Worm (Caenorhabditis elegans) whole organism, young adult: ENCODE results near the gene clec-148.

Experiments
- F39B2.1 ChIP-seq: fragments of 200-800 bp; sonication (Bioruptor generic); IDR thresholded peaks from 2 replicates; pipeline ENCODE4 v1.3.6; 2022; ENCODE audit warnings: missing genetic modification reagents, missing genetic modification characterization, missing compliant biosample characterization
- F55B11.4 ChIP-seq: sonication (generic microtip); optimal IDR thresholded peaks from 2 replicates; lab custom pipeline; 2016; ENCODE audit warnings: missing compliant biosample characterization, missing genetic modification characterization, borderline replicate concordance; ENCODE audit not compliant: insufficient read depth
- T07F8.4 ChIP-seq: sonication (generic microtip); optimal IDR thresholded peaks from 2 replicates; lab custom pipeline; 2016; ENCODE audit warnings: mild to moderate bottlenecking, missing genetic modification characterization, moderate library complexity, missing compliant biosample characterization
- aptf-3 ChIP-seq: fragments of 200-800 bp; sonication (Bioruptor generic); IDR thresholded peaks from 2 replicates; pipeline ENCODE4 v1.3.6; 2022; ENCODE audit warnings: missing genetic modification characterization, missing compliant biosample characterization
- ceh-40 ChIP-seq: fragments of 200-800 bp; sonication (Bioruptor generic); IDR thresholded peaks from 2 replicates; pipeline ENCODE4 v1.3.6; 2022; ENCODE audit warnings: missing genetic modification characterization, missing compliant biosample characterization
- him-1 ChIP-seq: sonication (generic microtip); optimal IDR thresholded peaks from 2 replicates; lab custom pipeline; 2016; ENCODE audit warnings: missing genotype, missing genetic modification reagents, missing genetic modification characterization, missing compliant biosample characterization
- lin-35 ChIP-seq, 3 experiments: fragments of 150-350 bp in 2 of 3; sonication (generic microtip) in 1 of 3; optimal IDR thresholded peaks; 2 replicates each; lab custom pipeline; 2014 to 2018; ENCODE audit warnings: missing biosample characterization in 3 of 3, missing genetic modification characterization in 3 of 3, missing genetic modification reagents in 3 of 3
- lir-1 ChIP-seq: fragments of 200-800 bp; sonication (Bioruptor generic); conservative IDR thresholded peaks from 2 replicates; pipeline ENCODE4 v1.3.6; 2022; ENCODE audit warnings: missing genetic modification reagents, missing genetic modification characterization, missing compliant biosample characterization
- nhr-90 ChIP-seq: sonication (generic microtip); optimal IDR thresholded peaks from 2 replicates; lab custom pipeline; 2016; ENCODE audit warnings: missing genotype, mild to moderate bottlenecking, missing genetic modification characterization, missing compliant biosample characterization
- pha-4 ChIP-seq: fragments of 150-350 bp; sonication (generic microtip); optimal IDR thresholded peaks from 2 replicates; lab custom pipeline; 2014; ENCODE audit warnings: missing biosample characterization, missing genetic modification reagents, missing genetic modification characterization
- sptf-2 ChIP-seq: fragments of 200-800 bp; sonication (Bioruptor generic); optimal IDR thresholded peaks from 2 replicates; lab custom pipeline; 2018; ENCODE audit warnings: mild to moderate bottlenecking, missing genetic modification characterization, missing compliant biosample characterization

DNA sequence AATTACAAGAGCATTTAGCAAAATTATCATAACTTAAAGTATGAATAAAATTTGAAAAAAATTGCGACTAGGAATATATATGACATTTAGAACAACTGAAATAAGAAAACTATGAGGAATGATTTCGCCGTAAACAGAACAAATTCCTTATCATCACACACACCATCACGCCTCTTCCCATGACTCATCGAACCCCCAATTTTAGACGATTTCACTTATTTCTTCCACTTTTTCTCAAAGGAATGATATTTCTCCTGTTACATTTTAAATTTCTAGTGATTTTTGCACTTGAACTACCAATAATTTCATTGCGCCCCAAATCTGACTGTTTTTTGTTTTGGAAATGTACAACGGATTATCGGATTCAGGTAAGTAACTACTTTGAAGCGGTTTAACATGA lies 19.0 kb downstream of the clec-148 start, which contains the start of the genes zig-13 and ver-1:
- TF ChIP-seq aptf-3 (GFP tag; lab: Robert Waterston, UW), result no peak
- TF ChIP-seq ceh-40 (GFP tag; lab: Robert Waterston, UW), result no peak
- no peak for TF ChIP-seq lin-35 (GFP tag; optimal IDR thresholded peaks at IDR 0.05; lab: Kevin White, UChicago)
- TF ChIP-seq T07F8.4 (tag; lab: Kevin White, UChicago), result no peak
- no peak for TF ChIP-seq him-1 (tag; lab: Kevin White, UChicago)
- TF ChIP-seq F55B11.4 (tag; lab: Kevin White, UChicago), result no peak
- TF ChIP-seq sptf-2, result no peak
- TF ChIP-seq nhr-90 (tag; lab: Kevin White, UChicago), result no peak
- no peak for TF ChIP-seq lir-1 (GFP tag; lab: Robert Waterston, UW)
- TF ChIP-seq F39B2.1 (GFP tag; lab: Robert Waterston, UW), result no peak
- no peak for TF ChIP-seq pha-4 (tag; lab: Kevin White, UChicago)
